Fruit fly (Drosophila melanogaster) whole organism, embryonic: ENCODE results near the gene CG5235.

Experiments used
- B-H1 ChIP-seq: fragments of 200-800 bp; sonication (Bioruptor generic); IDR thresholded peaks from 3 replicates; pipeline ENCODE4 v1.3.6; 2022; ENCODE audit warnings: missing biosample characterization, missing genetic modification characterization
- CG11696 ChIP-seq: fragments of 200-800 bp; sonication (Bioruptor generic); IDR thresholded peaks from 2 replicates; pipeline ENCODE4 v1.3.6; 2022; ENCODE audit warnings: missing biosample characterization, missing genetic modification characterization
- CG12299 ChIP-seq: fragments of 200-800 bp; sonication (Bioruptor generic); optimal IDR thresholded peaks from 2 replicates; lab custom pipeline; 2018; ENCODE audit warnings: missing biosample characterization, mild to moderate bottlenecking, missing genetic modification characterization
- CG13123 ChIP-seq: fragments of 200-800 bp; sonication (Bioruptor generic); optimal IDR thresholded peaks from 2 replicates; lab custom pipeline; 2016; ENCODE audit warnings: missing biosample characterization, missing genetic modification characterization
- CG14014 ChIP-seq: fragments of 200-800 bp; sonication (Bioruptor generic); IDR thresholded peaks from 2 replicates; pipeline ENCODE4 v1.3.6; 2022; ENCODE audit warnings: missing biosample characterization, missing genetic modification characterization
- CG14667 ChIP-seq: fragments of 200-800 bp; sonication (Bioruptor generic); IDR thresholded peaks from 2 replicates; pipeline ENCODE4 v1.3.6; 2022; ENCODE audit warnings: missing biosample characterization, missing genetic modification characterization
- CG15479 ChIP-seq: fragments of 200-800 bp; sonication (Bioruptor generic); optimal IDR thresholded peaks from 3 replicates; lab custom pipeline; 2019; ENCODE audit warnings: missing biosample characterization, mild to moderate bottlenecking, missing genetic modification characterization, moderate library complexity
- CG16779 ChIP-seq: fragments of 200-800 bp; sonication (Bioruptor generic); IDR thresholded peaks from 2 replicates; pipeline ENCODE4 v1.3.6; 2022; ENCODE audit warnings: missing biosample characterization, missing genetic modification characterization
- CG17361 ChIP-seq: fragments of 200-800 bp; sonication (Bioruptor generic); IDR thresholded peaks from 3 replicates; pipeline ENCODE4 v1.3.6; 2022; ENCODE audit warnings: missing biosample characterization, missing genetic modification characterization
- CG18764 ChIP-seq: fragments of 200-800 bp; sonication (Bioruptor generic); optimal IDR thresholded peaks from 3 replicates; lab custom pipeline; 2016; ENCODE audit warnings: missing biosample characterization, missing genetic modification characterization
- CG2129 ChIP-seq: fragments of 200-800 bp; sonication (Bioruptor generic); IDR thresholded peaks from 2 replicates; pipeline ENCODE4 v1.3.6; 2022; ENCODE audit warnings: missing biosample characterization, missing genetic modification characterization; ENCODE audit not compliant: partially characterized antibody
- CG2202 ChIP-seq: fragments of 200-800 bp; sonication (Bioruptor generic); optimal IDR thresholded peaks from 2 replicates; lab custom pipeline; 2018; ENCODE audit warnings: missing biosample characterization, mild to moderate bottlenecking, missing genetic modification characterization
- CG30431 ChIP-seq: fragments of 200-800 bp; sonication (Bioruptor generic); optimal IDR thresholded peaks from 2 replicates; lab custom pipeline; 2017; ENCODE audit warnings: missing biosample characterization, missing genetic modification characterization
- CG3065 ChIP-seq: fragments of 200-800 bp; sonication (Bioruptor generic); optimal IDR thresholded peaks from 2 replicates; lab custom pipeline; 2016; ENCODE audit warnings: missing biosample characterization, missing genetic modification characterization
- CG34224 ChIP-seq: fragments of 200-800 bp; sonication (Bioruptor generic); IDR thresholded peaks from 3 replicates; pipeline ENCODE4 v1.3.6; 2022; ENCODE audit warnings: missing biosample characterization, missing genetic modification characterization; ENCODE audit not compliant: partially characterized antibody
- CG43689 ChIP-seq: fragments of 200-800 bp; sonication (Bioruptor generic); IDR thresholded peaks from 2 replicates; pipeline ENCODE4 v1.3.6; 2022; ENCODE audit warnings: missing biosample characterization, missing genetic modification characterization
- CG6175 ChIP-seq: fragments of 200-800 bp; sonication (Bioruptor generic); IDR thresholded peaks from 3 replicates; pipeline ENCODE4 v1.3.6; 2022; ENCODE audit warnings: missing biosample characterization, missing genetic modification characterization
- CG8478 ChIP-seq: fragments of >200 bp; optimal IDR thresholded peaks from 2 replicates; lab custom pipeline; 2018
- CG9609 ChIP-seq: fragments of 200-800 bp; sonication (Bioruptor generic); optimal IDR thresholded peaks from 3 replicates; lab custom pipeline; 2016; ENCODE audit warnings: missing biosample characterization, missing genetic modification characterization
- CG9817 ChIP-seq: fragments of 200-800 bp; sonication (Bioruptor generic); optimal IDR thresholded peaks from 2 replicates; lab custom pipeline; 2018; ENCODE audit warnings: missing biosample characterization, mild to moderate bottlenecking, missing genetic modification characterization, moderate library complexity
- CHES-1-like ChIP-seq: fragments of 200-800 bp; sonication (Bioruptor generic); optimal IDR thresholded peaks from 2 replicates; lab custom pipeline; 2016; ENCODE audit warnings: missing biosample characterization, missing genetic modification characterization
- Dek ChIP-seq: fragments of 200-800 bp; sonication (Bioruptor generic); optimal IDR thresholded peaks from 3 replicates; lab custom pipeline; 2019; ENCODE audit warnings: missing biosample characterization, mild to moderate bottlenecking, missing genetic modification characterization, moderate library complexity
- E2f2 ChIP-seq: fragments of 200-800 bp; sonication (Bioruptor generic); IDR thresholded peaks from 2 replicates; pipeline ENCODE4 v1.3.6; 2022; ENCODE audit warnings: missing biosample characterization, missing genetic modification characterization
- ERR ChIP-seq: fragments of 200-800 bp; sonication (Bioruptor generic); optimal IDR thresholded peaks from 2 replicates; lab custom pipeline; 2016; ENCODE audit warnings: missing biosample characterization, missing genetic modification characterization
- Fer1 ChIP-seq: fragments of 200-800 bp; sonication (Bioruptor generic); optimal IDR thresholded peaks from 2 replicates; lab custom pipeline; 2017; ENCODE audit warnings: missing biosample characterization, mild to moderate bottlenecking, missing genetic modification characterization
- Lhr ChIP-seq: fragments of 200-800 bp; sonication (Bioruptor generic); optimal IDR thresholded peaks from 3 replicates; lab custom pipeline; 2017; ENCODE audit warnings: mild to moderate bottlenecking, missing biosample characterization, missing genetic modification reagents, missing genetic modification characterization
- Lpt ChIP-seq: fragments of >200 bp; optimal IDR thresholded peaks from 2 replicates; lab custom pipeline; 2018; ENCODE audit warnings: missing biosample characterization, missing genetic modification characterization
- Mrtf ChIP-seq: fragments of 200-800 bp; sonication (Bioruptor generic); IDR thresholded peaks from 3 replicates; pipeline ENCODE4 v1.3.6; 2022; ENCODE audit warnings: missing biosample characterization, missing genetic modification characterization
- Neu2 ChIP-seq: fragments of 200-800 bp; sonication (Bioruptor generic); optimal IDR thresholded peaks from 3 replicates; lab custom pipeline; 2016; ENCODE audit warnings: missing biosample characterization, missing genetic modification characterization, borderline replicate concordance
- amos ChIP-seq: fragments of 200-800 bp; sonication (Bioruptor generic); IDR thresholded peaks from 2 replicates; pipeline ENCODE4 v1.3.6; 2022; ENCODE audit warnings: missing biosample characterization, missing genetic modification characterization; ENCODE audit not compliant: partially characterized antibody
- bab2 ChIP-seq: fragments of 200-800 bp; sonication (Bioruptor generic); optimal IDR thresholded peaks from 2 replicates; lab custom pipeline; 2016; ENCODE audit warnings: missing biosample characterization, missing genetic modification characterization
- btn ChIP-seq: fragments of 200-800 bp; sonication (Bioruptor generic); optimal IDR thresholded peaks from 2 replicates; lab custom pipeline; 2016; ENCODE audit warnings: missing biosample characterization, missing genetic modification characterization
- cato ChIP-seq: fragments of 200-800 bp; sonication (Bioruptor generic); optimal IDR thresholded peaks from 2 replicates; lab custom pipeline; 2016; ENCODE audit warnings: missing biosample characterization, missing genetic modification characterization, borderline replicate concordance
- caup ChIP-seq: fragments of 200-800 bp; sonication (Bioruptor generic); optimal IDR thresholded peaks from 3 replicates; lab custom pipeline; 2017; ENCODE audit warnings: missing biosample characterization, mild to moderate bottlenecking, missing genetic modification characterization, moderate library complexity; ENCODE audit not compliant: severe bottlenecking
- chn ChIP-seq: fragments of 200-800 bp; sonication (Bioruptor generic); optimal IDR thresholded peaks from 2 replicates; lab custom pipeline; 2016; ENCODE audit warnings: missing biosample characterization, missing genetic modification characterization
- emc ChIP-seq: fragments of 200-800 bp; sonication (Bioruptor generic); optimal IDR thresholded peaks from 2 replicates; lab custom pipeline; 2016; ENCODE audit warnings: missing biosample characterization, missing genetic modification characterization
- fu2 ChIP-seq: fragments of 200-800 bp; sonication (Bioruptor generic); optimal IDR thresholded peaks from 2 replicates; lab custom pipeline; 2016; ENCODE audit warnings: missing biosample characterization, missing genetic modification characterization
- hb ChIP-seq: fragments of 200-800 bp; sonication (Bioruptor generic); IDR thresholded peaks from 3 replicates; pipeline ENCODE4 v1.3.6; 2022; ENCODE audit warnings: missing biosample characterization, missing genetic modification characterization; ENCODE audit not compliant: partially characterized antibody
- jing ChIP-seq: fragments of 200-800 bp; sonication (Bioruptor generic); optimal IDR thresholded peaks from 2 replicates; lab custom pipeline; 2018; ENCODE audit warnings: missing biosample characterization, mild to moderate bottlenecking, missing genetic modification characterization
- lbe ChIP-seq: fragments of 200-800 bp; sonication (Bioruptor generic); optimal IDR thresholded peaks from 2 replicates; lab custom pipeline; 2016; ENCODE audit warnings: missing biosample characterization, mild to moderate bottlenecking, missing genetic modification characterization
- nerfin-1 ChIP-seq: fragments of 200-800 bp; sonication (Bioruptor generic); optimal IDR thresholded peaks from 3 replicates; lab custom pipeline; 2019; ENCODE audit warnings: missing biosample characterization, mild to moderate bottlenecking, missing genetic modification characterization, moderate library complexity
- odd ChIP-seq: fragments of 200-800 bp; sonication (Bioruptor generic); optimal IDR thresholded peaks from 2 replicates; lab custom pipeline; 2017; ENCODE audit warnings: missing biosample characterization, mild to moderate bottlenecking, missing genetic modification characterization
- org-1 ChIP-seq: fragments of 200-800 bp; sonication (Bioruptor generic); optimal IDR thresholded peaks from 2 replicates; lab custom pipeline; 2017; ENCODE audit warnings: missing biosample characterization, missing genetic modification characterization
- otp ChIP-seq: fragments of 200-800 bp; sonication (Bioruptor generic); IDR thresholded peaks from 3 replicates; pipeline ENCODE4, ENCODE4 v1.3.6; 2022; ENCODE audit warnings: missing biosample characterization, missing genetic modification characterization
- ssp ChIP-seq: fragments of 200-800 bp; sonication (Bioruptor generic); IDR thresholded peaks from 2 replicates; pipeline ENCODE4 v1.3.6; 2022; ENCODE audit warnings: missing biosample characterization, missing genetic modification characterization
- tap ChIP-seq: fragments of 200-800 bp; optimal IDR thresholded peaks from 3 replicates; lab custom pipeline; 2019; ENCODE audit warnings: missing biosample characterization, mild to moderate bottlenecking, missing genetic modification characterization, moderate library complexity
- tin ChIP-seq: fragments of 200-800 bp; sonication (Bioruptor generic); optimal IDR thresholded peaks from 3 replicates; lab custom pipeline; 2016; ENCODE audit warnings: missing biosample characterization, missing genetic modification characterization
- tna ChIP-seq: fragments of 200-800 bp; sonication (Bioruptor generic); IDR thresholded peaks from 2 replicates; pipeline ENCODE4 v1.3.6; 2022; ENCODE audit warnings: missing biosample characterization, missing genetic modification characterization; ENCODE audit not compliant: partially characterized antibody
- tup ChIP-seq: fragments of 200-800 bp; sonication (Bioruptor generic); optimal IDR thresholded peaks from 2 replicates; lab custom pipeline; 2016; ENCODE audit warnings: missing biosample characterization, mild to moderate bottlenecking, missing genetic modification characterization, moderate library complexity
- vnd ChIP-seq: fragments of 200-800 bp; sonication (Bioruptor generic); IDR thresholded peaks from 3 replicates; pipeline ENCODE4 v1.3.6; 2022; ENCODE audit warnings: missing biosample characterization, missing genetic modification characterization; ENCODE audit not compliant: partially characterized antibody
- zf30C ChIP-seq: fragments of 200-800 bp; sonication (Bioruptor generic); optimal IDR thresholded peaks from 3 replicates; lab custom pipeline; 2018; ENCODE audit warnings: missing biosample characterization, mild to moderate bottlenecking, missing genetic modification characterization

The CG5235 gene

DNA sequence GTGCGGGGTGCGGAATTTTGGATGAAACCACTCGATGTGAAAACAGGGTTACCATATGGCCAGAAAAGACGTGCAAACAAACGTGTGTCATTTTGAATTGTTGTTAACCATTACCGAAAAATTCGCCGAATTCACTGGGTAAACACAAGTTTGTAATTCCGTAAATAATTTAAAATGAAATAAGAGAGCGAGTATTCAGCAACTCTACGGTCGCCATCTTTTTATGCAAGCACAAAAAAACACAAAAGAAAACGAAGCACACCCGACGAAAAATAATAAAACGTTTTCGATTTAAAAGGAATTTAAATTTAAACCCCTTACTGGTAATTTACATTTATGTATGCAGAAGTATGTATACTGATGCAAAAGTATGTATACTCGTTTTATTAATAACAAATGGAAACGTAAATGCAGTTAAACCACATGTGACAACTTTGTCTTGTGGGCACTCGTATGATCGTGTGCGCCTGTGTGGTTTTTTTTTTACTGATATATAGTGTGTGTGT is 44.3 kb downstream of the CG5235 start (continued):
- TF ChIP-seq tna (GFP tag; lab: Robert Waterston, UW) (no peak), CG12299 (tag; lab: Kevin White, UChicago) (peak; percentile 94), CG13123 (peak; percentile 80), CG14667 (peak; percentile 86), Fer1 (GFP tag; lab: Kevin White, UChicago) (peak; percentile 97), hb (GFP tag; lab: Robert Waterston, UW) (no peak), Mrtf (peak; percentile 88), CHES-1-like (GFP tag; lab: Kevin White, UChicago) (peak; percentile 91), vnd (no peak), jing (GFP tag; lab: Kevin White, UChicago) (peak; percentile 78), cato (peak; percentile 25), CG43689 (peak; percentile 70), CG16779 (peak; percentile 75; the same call in 1 of the 2 replicates), CG17361 (GFP tag; lab: Robert Waterston, UW) (peak; percentile 88), zf30C (GFP tag; lab: Kevin White, UChicago) (no peak), Neu2 (GFP tag; lab: Kevin White, UChicago) (peak; percentile 30), amos (no peak), Dek (tag; lab: Kevin White, UChicago) (peak; percentile 95), CG11696 (peak; percentile 87), tup (peak; percentile 64), CG18764 (GFP tag; lab: Kevin White, UChicago) (peak; percentile 84), caup (GFP tag; lab: Kevin White, UChicago) (peak; percentile 92), otp (peak; percentile 85), tap (tag; lab: Kevin White, UChicago) (peak; percentile 92), Lpt (GFP tag; lab: Kevin White, UChicago) (no peak), CG34224 (GFP tag; lab: Robert Waterston, UW) (no peak), CG2129 (no peak), bab2 (peak; percentile 84), chn (GFP tag; lab: Kevin White, UChicago) (peak; percentile 82), CG30431 (peak; percentile 75), btn (peak; percentile 86), CG9609 (GFP tag; lab: Kevin White, UChicago) (peak; percentile 83), CG3065 (GFP tag; lab: Kevin White, UChicago) (peak; percentile 59), Lhr (GFP tag; lab: Kevin White, UChicago) (peak; percentile 67), org-1 (GFP tag; lab: Kevin White, UChicago) (peak; percentile 87), odd (GFP tag; lab: Kevin White, UChicago) (peak; percentile 91), lbe (GFP tag; lab: Kevin White, UChicago) (peak; percentile 97), CG2202 (tag; lab: Kevin White, UChicago) (peak; percentile 87), B-H1 (peak; percentile 90), CG14014 (GFP tag; lab: Robert Waterston, UW) (peak; percentile 94), emc (GFP tag; lab: Kevin White, UChicago) (peak; percentile 78), ERR (GFP tag; lab: Kevin White, UChicago) (peak; percentile 83), ssp (peak; percentile 68), E2f2 (GFP tag; lab: Robert Waterston, UW) (peak; percentile 70), fu2 (peak; percentile 87), CG6175 (GFP tag; lab: Robert Waterston, UW) (peak; percentile 83; the same call in 2 of the 3 replicates), CG8478 (lab: Kevin White, UChicago) (no peak), CG9817 (tag; lab: Kevin White, UChicago) (peak; percentile 90), CG15479 (GFP tag; lab: Kevin White, UChicago) (no peak), nerfin-1 (peak; percentile 92), tin (peak; percentile 86)
